Worm (Caenorhabditis elegans) whole organism, L4/young adult: ENCODE data around the gene smg-4.

ENCODE experiments used
- dao-5 ChIP-seq: sonication (generic microtip); optimal IDR thresholded peaks from 2 replicates; lab custom pipeline; 2016; ENCODE audit warnings: missing genotype, missing genetic modification characterization, moderate library complexity, missing compliant biosample characterization
- him-1 ChIP-seq: sonication (generic microtip); optimal IDR thresholded peaks from 2 replicates; lab custom pipeline; 2016; ENCODE audit warnings: missing genotype, missing genetic modification reagents, missing genetic modification characterization, missing compliant biosample characterization

DNA sequence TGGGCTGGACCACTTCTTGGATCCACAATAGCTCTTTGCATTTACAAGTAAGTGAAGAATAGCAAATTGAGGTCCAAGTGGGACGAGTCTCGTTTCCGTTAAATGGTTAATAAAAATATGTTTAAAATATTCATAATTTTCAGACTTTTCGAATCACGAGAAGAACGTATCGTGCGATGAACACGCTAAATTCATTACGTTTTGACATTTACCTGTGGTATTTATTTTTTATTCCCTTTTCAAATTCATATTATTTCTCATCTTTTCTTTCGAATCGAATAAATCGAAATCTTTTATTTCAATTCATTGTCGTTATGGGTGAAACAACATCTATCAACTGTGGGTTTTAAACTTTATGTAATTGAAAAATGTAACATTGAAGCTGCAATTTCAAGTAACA lies 38.1 kb downstream of the smg-4 start, which contains the start of gene marc-1:
- TF ChIP-seq him-1 (tag; lab: Kevin White, UChicago) (no peak), dao-5 (tag; lab: Kevin White, UChicago) (no peak)
